Worm (Caenorhabditis elegans): ENCODE data around the gene Y17G7B.20.

- no peak for TF ChIP-seq attf-6 (GFP tag; IDR thresholded peaks at IDR 0.05)
- no peak for TF ChIP-seq dpl-1 (GFP tag; optimal IDR thresholded peaks at IDR 0.05)
- TF ChIP-seq him-1 (tag; optimal IDR thresholded peaks at IDR 0.05): no peak
- TF ChIP-seq cebp-2 (GFP tag; IDR thresholded peaks at IDR 0.05): no peak
- no peak for TF ChIP-seq ama-1 (optimal IDR thresholded peaks at IDR 0.05)
- no peak for TF ChIP-seq ama-1 (GFP tag; optimal IDR thresholded peaks at IDR 0.05)
Observed at ce11 chrII:11978478-11978877, 1.2 kb downstream of the Y17G7B.20 start.
